Worm (Caenorhabditis elegans) whole organism, L3 larva: ENCODE data around the gene twk-32.

Experiments
- nhr-67 ChIP-seq: fragments of 150-350 bp; optimal IDR thresholded peaks from 2 replicates; lab custom pipeline; 2014; ENCODE audit warnings: missing biosample characterization, missing genetic modification characterization
- skn-1 ChIP-seq: fragments of 150-350 bp; optimal IDR thresholded peaks from 2 replicates; lab custom pipeline; 2014; ENCODE audit warnings: missing biosample characterization, missing genetic modification characterization

DNA sequence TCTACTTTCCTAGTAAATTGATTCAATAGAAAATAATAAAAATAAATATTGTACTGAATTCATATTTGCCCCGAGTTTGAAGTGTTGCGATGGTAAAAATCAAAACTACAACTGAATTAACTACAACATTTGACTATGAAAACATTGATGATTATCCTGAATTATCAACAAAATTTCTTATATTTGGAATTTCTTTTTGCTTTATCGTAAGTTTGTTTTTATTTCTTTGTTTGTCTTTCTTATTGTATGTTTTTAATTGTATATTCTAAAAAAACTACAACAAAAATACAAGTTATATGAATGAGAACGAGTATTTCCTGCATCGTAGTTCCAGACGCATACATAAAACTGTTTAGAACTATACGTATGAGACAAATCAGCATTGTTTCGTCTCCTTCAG is 40.7 kb downstream of the twk-32 start, which contains the start of gene srx-128:
- TF ChIP-seq skn-1 (tag; lab: Kevin White, UChicago), result no peak
- TF ChIP-seq nhr-67 (tag; lab: Kevin White, UChicago), result no peak
